Fruit fly (Drosophila melanogaster): ENCODE results near the gene RpS12.

DNA sequence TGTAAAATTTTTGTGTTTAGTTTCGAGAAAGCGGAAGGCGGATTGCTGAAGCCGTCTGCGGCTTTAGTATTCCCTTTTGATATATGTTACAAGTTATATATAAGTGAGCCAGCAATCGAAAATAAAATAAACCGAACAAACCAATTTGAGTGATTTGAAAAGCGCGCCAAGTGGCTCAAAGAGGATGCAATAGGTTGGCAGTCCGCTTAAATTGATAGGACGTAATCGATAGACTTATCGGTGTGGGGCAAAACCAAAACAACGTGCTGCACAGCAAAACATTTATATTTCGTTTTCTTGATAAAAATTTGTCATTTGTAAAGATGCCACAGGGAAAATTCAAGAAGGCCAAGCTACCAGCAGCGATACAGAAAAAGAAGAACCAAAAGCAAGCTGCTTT is 23.6 kb downstream of the RpS12 start, which contains the start of gene CG11279:
- TF ChIP-seq CG6792 (GFP tag; optimal IDR thresholded peaks at IDR 0.05) (no peak), Ets96B (tag; optimal IDR thresholded peaks at IDR 0.05) (no peak), CG15336 (GFP tag; IDR thresholded peaks at IDR 0.05) (no peak), fd85E (GFP tag; optimal IDR thresholded peaks at IDR 0.05) (no peak), CG11762 (GFP tag; optimal IDR thresholded peaks at IDR 0.05; ENCODE audit: insufficient read depth) (no peak), CG10631 (GFP tag; optimal IDR thresholded peaks at IDR 0.05) (no peak), Smox (GFP tag; optimal IDR thresholded peaks at IDR 0.05) (no peak), Sox14 (GFP tag; optimal IDR thresholded peaks at IDR 0.05) (no peak), Eip93F (GFP tag; optimal IDR thresholded peaks at IDR 0.05) (no peak), cyc (GFP tag; optimal IDR thresholded peaks at IDR 0.05) (no peak), ss (GFP tag; optimal IDR thresholded peaks at IDR 0.05) (no peak)

All from whole organism, prepupa.